Worm (Caenorhabditis elegans) whole organism, L1 larva: Measurements from ENCODE around the gene eif-3.L.

Source experiments
- ama-1 ChIP-seq: fragments of 150-350 bp; optimal IDR thresholded peaks from 2 replicates; lab custom pipeline; 2014
- ceh-82 ChIP-seq, 3 experiments: fragments of 150-350 bp in 1 of 3; sonication (generic microtip) in 2 of 3; optimal IDR thresholded peaks; 2 replicates each; lab custom pipeline; 2014 to 2017; ENCODE audit warnings: missing biosample characterization in 3 of 3, missing genetic modification characterization in 3 of 3
- egl-27 ChIP-seq, 2 experiments: fragments of 150-350 bp in 1 of 2; sonication (generic microtip); optimal IDR thresholded peaks; 3 replicates each; lab custom pipeline; 2017 to 2018; ENCODE audit warnings: missing biosample characterization in 2 of 2, missing genetic modification characterization in 2 of 2, missing genetic modification reagents in 2 of 2
- fos-1 ChIP-seq: fragments of 150-350 bp; optimal IDR thresholded peaks from 2 replicates; lab custom pipeline; 2014; ENCODE audit warnings: missing biosample characterization, missing genetic modification characterization
- lin-39 ChIP-seq: fragments of 150-350 bp; optimal IDR thresholded peaks from 2 replicates; lab custom pipeline; 2014; ENCODE audit warnings: missing biosample characterization, missing genetic modification reagents, missing genetic modification characterization
- nhr-20 ChIP-seq: sonication (generic microtip); optimal IDR thresholded peaks from 2 replicates; lab custom pipeline; 2016; ENCODE audit warnings: mild to moderate bottlenecking, missing genetic modification characterization, missing compliant biosample characterization
- nhr-237 ChIP-seq: fragments of 150-350 bp; optimal IDR thresholded peaks from 2 replicates; lab custom pipeline; 2014; ENCODE audit warnings: missing biosample characterization, missing genetic modification characterization
- nhr-85 ChIP-seq: sonication (generic microtip); peaks from one replicate; lab custom pipeline; 2016; ENCODE audit warnings: missing genetic modification characterization, inconsistent platforms, missing compliant biosample characterization
- pag-3 ChIP-seq: sonication (generic microtip); optimal IDR thresholded peaks from 2 replicates; lab custom pipeline; 2017; ENCODE audit warnings: missing genetic modification characterization, mild to moderate bottlenecking, missing compliant biosample characterization, antibody characterized with exemption, borderline replicate concordance; ENCODE audit not compliant: insufficient read depth
- skn-1 ChIP-seq: fragments of 150-350 bp; optimal IDR thresholded peaks from 2 replicates; lab custom pipeline; 2014; ENCODE audit warnings: missing biosample characterization, missing genetic modification characterization
- sox-4 ChIP-seq: sonication (generic microtip); optimal IDR thresholded peaks from 2 replicates; lab custom pipeline; 2016; ENCODE audit warnings: missing genetic modification characterization, missing compliant biosample characterization
- tbx-2 ChIP-seq: sonication (generic microtip); optimal IDR thresholded peaks from 2 replicates; lab custom pipeline; 2016; ENCODE audit warnings: missing genetic modification characterization, missing compliant biosample characterization
- unc-86 ChIP-seq: sonication (generic microtip); optimal IDR thresholded peaks from 2 replicates; lab custom pipeline; 2016; ENCODE audit warnings: missing genetic modification characterization, missing compliant biosample characterization
- ztf-11 ChIP-seq, 2 experiments: sonication (generic microtip); optimal IDR thresholded peaks; 2 replicates each; lab custom pipeline; 2016 to 2017; ENCODE audit warnings: missing genetic modification characterization in 2 of 2, missing biosample characterization in 1 of 2, missing compliant biosample characterization in 1 of 2

- TF ChIP-seq nhr-85 (tag; lab: Kevin White, UChicago) (no peak), tbx-2 (tag; lab: Kevin White, UChicago) (no peak), nhr-237 (tag; lab: Kevin White, UChicago) (no peak), nhr-20 (tag; lab: Kevin White, UChicago) (no peak), fos-1 (tag; lab: Kevin White, UChicago) (no peak), lin-39 (tag; lab: Kevin White, UChicago) (no peak), ztf-11 (tag; optimal IDR thresholded peaks at IDR 0.05; lab: Kevin White, UChicago) (no peak), sox-4 (no peak), egl-27 (tag; optimal IDR thresholded peaks at IDR 0.05; lab: Kevin White, UChicago) (no peak), ceh-82 (tag; optimal IDR thresholded peaks at IDR 0.05; lab: Kevin White, UChicago) (no peak), pag-3 (tag; lab: Kevin White, UChicago) (no peak), ama-1 (lab: Kevin White, UChicago) (no peak), skn-1 (tag; lab: Kevin White, UChicago) (no peak), unc-86 (tag; lab: Kevin White, UChicago) (no peak)
These were observed 43.6 kb downstream of the eif-3.L start for ce11 chrII:5578714-5579113.
